Worm (Caenorhabditis elegans): ENCODE measurements around the gene alh-6.

Gene alh-6

ce11 chrII:1258634-1259033, 51.3 kb downstream of the alh-6 start, which contains the start of gene clpr-2:
TSS of gene clpr-2 (plus strand) at chrII:1258934.
- TF ChIP-seq ces-1 (GFP tag; optimal IDR thresholded peaks at IDR 0.05) (no peak), snpc-4 (tag; optimal IDR thresholded peaks at IDR 0.05) (no peak), Y105C5A.15 (GFP tag; IDR thresholded peaks at IDR 0.05) (no peak), nhr-42 (GFP tag; IDR thresholded peaks at IDR 0.05) (no peak)

- TF ChIP-seq mep-1 (tag; optimal IDR thresholded peaks at IDR 0.05) (no peak), daf-19 (GFP tag; conservative IDR thresholded peaks at IDR 0.05) (no peak), ama-1 (optimal IDR thresholded peaks at IDR 0.05) (no peak), nhr-77 (tag; optimal IDR thresholded peaks at IDR 0.05) (no peak), mdl-1 (tag; optimal IDR thresholded peaks at IDR 0.05) (no peak), ztf-11 (tag; optimal IDR thresholded peaks at IDR 0.05) (no peak), unc-62 (GFP tag; optimal IDR thresholded peaks at IDR 0.05 in 1 of 2) (peak in 1 of 2 experiments; percentile 93), unc-62 (tag; optimal IDR thresholded peaks at IDR 0.05) (no peak), fkh-10 (GFP tag; optimal IDR thresholded peaks at IDR 0.05) (no peak)
Measured at ce11 chrII:1256742-1257141, 53.2 kb downstream of the alh-6 start.
